Worm (Caenorhabditis elegans): ENCODE results near the gene vps-33.1.
A peak's percentile ranks its signal among the peaks of the same experiment; 100 is the strongest.

Gene vps-33.1

ce11 chrIII:8738289-8738688, 37.6 kb downstream of the vps-33.1 start:
- TF ChIP-seq rnt-1 (tag; optimal IDR thresholded peaks at IDR 0.05) (no peak), tbx-2 (tag; optimal IDR thresholded peaks at IDR 0.05) (no peak), ceh-45 (GFP tag; IDR thresholded peaks at IDR 0.05) (no peak), ahr-1 (tag; optimal IDR thresholded peaks at IDR 0.05) (no peak), ceh-14 (tag; optimal IDR thresholded peaks at IDR 0.05) (no peak), che-1 (tag; optimal IDR thresholded peaks at IDR 0.05) (no peak), npax-4 (tag; optimal IDR thresholded peaks at IDR 0.05) (no peak), K02D7.2 (tag; optimal IDR thresholded peaks at IDR 0.05) (no peak), dmd-4 (tag; optimal IDR thresholded peaks at IDR 0.05; ENCODE audit: borderline replicate concordance) (no peak)

ce11 chrIII:8739126-8739525, 38.4 kb downstream of the vps-33.1 start:
- TF ChIP-seq elt-2 (tag; optimal IDR thresholded peaks at IDR 0.05) (peak; percentile 17), ceh-31 (tag; optimal IDR thresholded peaks at IDR 0.05) (no peak)

DNA sequence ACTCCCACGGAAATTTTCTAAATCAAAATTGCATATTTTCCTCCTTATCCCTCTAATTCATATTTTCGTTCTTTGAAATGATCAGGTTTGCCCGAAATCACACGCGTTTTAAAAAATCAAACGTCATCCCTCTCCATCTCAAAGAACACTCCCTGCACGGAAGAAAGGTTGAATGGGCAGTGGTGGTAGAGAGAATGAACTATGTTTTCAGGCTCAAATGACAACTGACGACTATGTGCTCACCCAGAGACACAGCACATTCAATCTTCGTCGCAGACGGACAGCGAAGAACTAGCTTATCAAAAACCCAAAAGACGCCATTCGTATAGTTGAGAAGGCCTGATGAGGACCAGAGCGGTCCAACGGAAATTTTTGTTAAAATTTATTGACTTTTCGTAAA, 39.1 kb downstream of the vps-33.1 start:
- TF ChIP-seq zip-5 (tag; optimal IDR thresholded peaks at IDR 0.05) (no peak), elt-2 (tag; optimal IDR thresholded peaks at IDR 0.05) (no peak), fkh-10 (GFP tag; optimal IDR thresholded peaks at IDR 0.05) (no peak), pqm-1 (tag; optimal IDR thresholded peaks at IDR 0.05) (no peak), pha-4 (tag; optimal IDR thresholded peaks at IDR 0.05) (no peak), ceh-9 (tag; optimal IDR thresholded peaks at IDR 0.05) (no peak), tbx-7 (tag; optimal IDR thresholded peaks at IDR 0.05) (no peak), npax-4 (tag; optimal IDR thresholded peaks at IDR 0.05) (no peak), ahr-1 (tag; optimal IDR thresholded peaks at IDR 0.05) (no peak), nhr-232 (tag; optimal IDR thresholded peaks at IDR 0.05) (no peak), rnt-1 (tag; optimal IDR thresholded peaks at IDR 0.05) (no peak), eyg-1 (tag; optimal IDR thresholded peaks at IDR 0.05) (no peak), pat-9 (tag; optimal IDR thresholded peaks at IDR 0.05) (no peak), C38D4.7 (GFP tag; optimal IDR thresholded peaks at IDR 0.05) (no peak), ref-2 (tag; optimal IDR thresholded peaks at IDR 0.05) (no peak), dve-1 (tag; optimal IDR thresholded peaks at IDR 0.05) (no peak), ceh-14 (tag; optimal IDR thresholded peaks at IDR 0.05) (no peak), sdc-2 (tag; optimal IDR thresholded peaks at IDR 0.05) (no peak), hlh-15 (tag; optimal IDR thresholded peaks at IDR 0.05) (no peak)

ce11 chrIII:8741276-8741860, 40.6 kb downstream of the vps-33.1 start, which contains the start of gene pdhk-2:
TSS of gene pdhk-2 (minus strand) at chrIII:8741412.
- peak; percentile 5 for TF ChIP-seq syd-9 (tag; optimal IDR thresholded peaks at IDR 0.05)
- TF ChIP-seq hlh-6 (tag; optimal IDR thresholded peaks at IDR 0.05): no peak
- peak; percentile 43 for TF ChIP-seq hlh-15 (tag; optimal IDR thresholded peaks at IDR 0.05)
- TF ChIP-seq npax-4 (tag; optimal IDR thresholded peaks at IDR 0.05): no peak
- peak; percentile 33 for TF ChIP-seq hlh-30 (tag; optimal IDR thresholded peaks at IDR 0.05; ENCODE audit: insufficient read depth)
- no peak for TF ChIP-seq pha-4 (tag; optimal IDR thresholded peaks at IDR 0.05)
- no peak for TF ChIP-seq nhr-11 (tag; optimal IDR thresholded peaks at IDR 0.05)
- peak; percentile 39 for TF ChIP-seq madf-2 (tag; optimal IDR thresholded peaks at IDR 0.05)
- peak; percentile 89 for TF ChIP-seq nfya-1 (tag; optimal IDR thresholded peaks at IDR 0.05)
- TF ChIP-seq ceh-14 (tag; optimal IDR thresholded peaks at IDR 0.05): peak; percentile 85
- TF ChIP-seq ztf-16 (tag; optimal IDR thresholded peaks at IDR 0.05): peak; percentile 71
- peak; percentile 47 for TF ChIP-seq ahr-1 (tag; optimal IDR thresholded peaks at IDR 0.05)
- TF ChIP-seq ceh-45 (GFP tag; IDR thresholded peaks at IDR 0.05): 0 out of 2 replicates have a peak, but pooled peaks have one; percentile 53
- TF ChIP-seq ceh-19 (GFP tag; optimal IDR thresholded peaks at IDR 0.05): peak; percentile 70
- peak; percentile 82 for TF ChIP-seq ceh-31 (tag; optimal IDR thresholded peaks at IDR 0.05)
- peak; percentile 64 for TF ChIP-seq ets-4 (tag; optimal IDR thresholded peaks at IDR 0.05)
- peak; percentile 68 for TF ChIP-seq unc-55 (GFP tag; optimal IDR thresholded peaks at IDR 0.05)
- TF ChIP-seq ceh-24 (tag; optimal IDR thresholded peaks at IDR 0.05): no peak
- peak; percentile 12 for TF ChIP-seq eyg-1 (tag; optimal IDR thresholded peaks at IDR 0.05)
- TF ChIP-seq pqm-1 (tag; optimal IDR thresholded peaks at IDR 0.05): peak; percentile 53
- TF ChIP-seq pat-9 (tag; optimal IDR thresholded peaks at IDR 0.05): peak; percentile 38
- TF ChIP-seq fax-1 (tag; optimal IDR thresholded peaks at IDR 0.05): peak; percentile 44
- TF ChIP-seq mec-3 (tag; optimal IDR thresholded peaks at IDR 0.05; ENCODE audit: borderline replicate concordance): no peak
- peak; percentile 38 for TF ChIP-seq hlh-8 (tag; optimal IDR thresholded peaks at IDR 0.05)
- peak; percentile 71 for TF ChIP-seq elt-2 (tag; optimal IDR thresholded peaks at IDR 0.05)
- peak; percentile 45 for TF ChIP-seq C08G9.2 (tag; optimal IDR thresholded peaks at IDR 0.05)
- TF ChIP-seq Y22D7AL.16 (tag; optimal IDR thresholded peaks at IDR 0.05): peak; percentile 6
- TF ChIP-seq lin-11 (tag; optimal IDR thresholded peaks at IDR 0.05): peak; percentile 65
- no peak for TF ChIP-seq pax-1 (tag; optimal IDR thresholded peaks at IDR 0.05)
- peak; percentile 27 for TF ChIP-seq hlh-13 (GFP tag; optimal IDR thresholded peaks at IDR 0.05)
- peak; percentile 48 for TF ChIP-seq ttx-3 (tag; optimal IDR thresholded peaks at IDR 0.05)
- no peak for TF ChIP-seq ama-1 (optimal IDR thresholded peaks at IDR 0.05)

Measured in whole organism, late embryonic.